Worm (Caenorhabditis elegans) whole organism, mixed stage, embryonic: Measurements from ENCODE around the gene C01G12.13.

ENCODE experiments used
- ceh-43 ChIP-seq: fragments of 200-800 bp; sonication (Bioruptor generic); optimal IDR thresholded peaks from 2 replicates; lab custom pipeline; 2018; ENCODE audit warnings: mild to moderate bottlenecking, missing genetic modification characterization, moderate library complexity, missing compliant biosample characterization
- elt-3 ChIP-seq: fragments of 150-350 bp; optimal IDR thresholded peaks from 2 replicates; lab custom pipeline; 2014; ENCODE audit warnings: missing biosample characterization, missing genetic modification characterization
- ham-2 ChIP-seq: fragments of 200-800 bp; sonication (Bioruptor generic); optimal IDR thresholded peaks from 2 replicates; lab custom pipeline; 2018; ENCODE audit warnings: mild to moderate bottlenecking, missing genetic modification characterization, missing compliant biosample characterization
- lin-13 ChIP-seq: fragments of 150-350 bp; optimal IDR thresholded peaks from 2 replicates; lab custom pipeline; 2014; ENCODE audit warnings: missing biosample characterization, missing genetic modification characterization
- nhr-12 ChIP-seq: fragments of 150-350 bp; optimal IDR thresholded peaks from 2 replicates; lab custom pipeline; 2014; ENCODE audit warnings: missing biosample characterization, missing genetic modification characterization
- nhr-237 ChIP-seq: fragments of 150-350 bp; optimal IDR thresholded peaks from 2 replicates; lab custom pipeline; 2014; ENCODE audit warnings: missing biosample characterization, missing genetic modification characterization
- nhr-28 ChIP-seq: fragments of 150-350 bp; optimal IDR thresholded peaks from 2 replicates; lab custom pipeline; 2014; ENCODE audit warnings: missing biosample characterization, missing genetic modification characterization
- nhr-76 ChIP-seq: sonication (generic microtip); optimal IDR thresholded peaks from 2 replicates; lab custom pipeline; 2017; ENCODE audit warnings: missing biosample characterization, missing genetic modification characterization
- pha-4 ChIP-seq: fragments of 150-350 bp; optimal IDR thresholded peaks from 2 replicates; lab custom pipeline; 2018; ENCODE audit warnings: missing biosample characterization, missing genetic modification reagents, missing genetic modification characterization
- unc-62 ChIP-seq: fragments of 150-350 bp; optimal IDR thresholded peaks from 2 replicates; lab custom pipeline; 2014; ENCODE audit warnings: missing biosample characterization, missing genetic modification reagents, missing genetic modification characterization
- ztf-11 ChIP-seq: fragments of 150-350 bp; optimal IDR thresholded peaks from 2 replicates; lab custom pipeline; 2014; ENCODE audit warnings: missing biosample characterization, missing genetic modification characterization

ce11 chrII:14609297-14609937 lies 32.9 kb downstream of the C01G12.13 start:
- TF ChIP-seq elt-3 (tag; lab: Kevin White, UChicago) = no peak
- no peak for TF ChIP-seq ham-2 (GFP tag; lab: Kevin White, UChicago)
- TF ChIP-seq lin-13 (tag; lab: Kevin White, UChicago) = no peak
- TF ChIP-seq unc-62 (GFP tag; lab: Kevin White, UChicago) = no peak
- no peak for TF ChIP-seq nhr-28 (tag; lab: Kevin White, UChicago)
- TF ChIP-seq pha-4 (tag; lab: Kevin White, UChicago) = no peak
- no peak for TF ChIP-seq ztf-11 (tag; lab: Kevin White, UChicago)
- TF ChIP-seq nhr-237 (tag; lab: Kevin White, UChicago) = no peak
- TF ChIP-seq nhr-12 (tag; lab: Kevin White, UChicago) = no peak
- TF ChIP-seq ceh-43 (GFP tag; lab: Kevin White, UChicago) = no peak
- TF ChIP-seq nhr-76 (tag; lab: Kevin White, UChicago) = no peak
